Fruit fly (Drosophila melanogaster) whole organism, embryonic: ENCODE data around the gene CG14071.

Experiments used
- Bdp1 ChIP-seq: fragments of 200-800 bp; sonication (Bioruptor generic); optimal IDR thresholded peaks from 3 replicates; lab custom pipeline; 2016; ENCODE audit warnings: missing biosample characterization, missing genetic modification characterization
- C15 ChIP-seq: fragments of 200-800 bp; sonication (Bioruptor generic); IDR thresholded peaks from 3 replicates; pipeline ENCODE4 v1.3.6; 2022; ENCODE audit warnings: missing biosample characterization, missing genetic modification characterization
- CG10565 ChIP-seq: fragments of 200-800 bp; sonication (Bioruptor generic); optimal IDR thresholded peaks from 3 replicates; lab custom pipeline; 2016; ENCODE audit warnings: missing biosample characterization, mild to moderate bottlenecking, missing genetic modification characterization
- CG11504 ChIP-seq: fragments of 200-800 bp; sonication (Bioruptor generic); optimal IDR thresholded peaks from 3 replicates; lab custom pipeline; 2019; ENCODE audit warnings: missing biosample characterization, mild to moderate bottlenecking, missing genetic modification characterization, moderate library complexity
- CG11695 ChIP-seq: fragments of 200-800 bp; sonication (Bioruptor generic); IDR thresholded peaks from 3 replicates; pipeline ENCODE4 v1.3.6; 2022; ENCODE audit warnings: missing biosample characterization, missing genetic modification characterization
- CG13123 ChIP-seq: fragments of 200-800 bp; sonication (Bioruptor generic); optimal IDR thresholded peaks from 2 replicates; lab custom pipeline; 2016; ENCODE audit warnings: missing biosample characterization, missing genetic modification characterization
- CG14050 ChIP-seq: fragments of 200-800 bp; sonication (Bioruptor generic); IDR thresholded peaks from 3 replicates; pipeline ENCODE4 v1.3.6; 2022; ENCODE audit warnings: missing biosample characterization, missing genetic modification characterization
- CG15073 ChIP-seq: fragments of 200-800 bp; sonication (Bioruptor generic); optimal IDR thresholded peaks from 2 replicates; lab custom pipeline; 2016; ENCODE audit warnings: missing biosample characterization, missing genetic modification characterization
- CG15696 ChIP-seq: fragments of 200-800 bp; sonication (Bioruptor generic); optimal IDR thresholded peaks from 2 replicates; lab custom pipeline; 2019; ENCODE audit warnings: missing biosample characterization, mild to moderate bottlenecking, missing genetic modification characterization, moderate library complexity
- CG1602 ChIP-seq: fragments of 200-800 bp; sonication (Bioruptor generic); optimal IDR thresholded peaks from 3 replicates; lab custom pipeline; 2016; ENCODE audit warnings: missing biosample characterization, missing genetic modification characterization
- CG1832 ChIP-seq: fragments of 200-800 bp; sonication (Bioruptor generic); optimal IDR thresholded peaks from 2 replicates; lab custom pipeline; 2017; ENCODE audit warnings: missing biosample characterization, mild to moderate bottlenecking, missing genetic modification characterization, inconsistent platforms
- CG2678 ChIP-seq: fragments of 200-800 bp; sonication (Bioruptor generic); optimal IDR thresholded peaks from 3 replicates; lab custom pipeline; 2019; ENCODE audit warnings: missing biosample characterization, mild to moderate bottlenecking, missing genetic modification characterization, moderate library complexity
- CG42726 ChIP-seq: fragments of 200-800 bp; sonication (Bioruptor generic); IDR thresholded peaks from 2 replicates; pipeline ENCODE4 v1.3.6; 2022; ENCODE audit warnings: missing biosample characterization, missing genetic modification characterization; ENCODE audit not compliant: partially characterized antibody
- CG4730 ChIP-seq: fragments of 200-800 bp; sonication (Bioruptor generic); IDR thresholded peaks from 2 replicates; pipeline ENCODE4 v1.3.6; 2022; ENCODE audit warnings: missing biosample characterization, missing genetic modification characterization
- CG6254 ChIP-seq: fragments of 200-800 bp; sonication (Bioruptor generic); optimal IDR thresholded peaks from 3 replicates; lab custom pipeline; 2017; ENCODE audit warnings: mild to moderate bottlenecking, missing biosample characterization, missing genetic modification reagents, missing genetic modification characterization
- CG8359 ChIP-seq: fragments of 200-800 bp; sonication (Bioruptor generic); optimal IDR thresholded peaks from 2 replicates; lab custom pipeline; 2017; ENCODE audit warnings: missing biosample characterization, mild to moderate bottlenecking, missing genetic modification characterization, borderline replicate concordance
- Deaf1 ChIP-seq: fragments of 200-800 bp; optimal IDR thresholded peaks from 3 replicates; lab custom pipeline; 2019; ENCODE audit warnings: missing biosample characterization, mild to moderate bottlenecking, missing genetic modification characterization, moderate library complexity
- Dip3 ChIP-seq: fragments of 200-800 bp; sonication (Bioruptor generic); optimal IDR thresholded peaks from 3 replicates; lab custom pipeline; 2016; ENCODE audit warnings: missing biosample characterization, missing genetic modification characterization
- Fer1 ChIP-seq: fragments of 200-800 bp; sonication (Bioruptor generic); optimal IDR thresholded peaks from 2 replicates; lab custom pipeline; 2017; ENCODE audit warnings: missing biosample characterization, mild to moderate bottlenecking, missing genetic modification characterization
- H2.0 ChIP-seq: fragments of 200-800 bp; sonication (Bioruptor generic); IDR thresholded peaks from 2 replicates; pipeline ENCODE4 v1.3.6; 2022; ENCODE audit warnings: missing biosample characterization, missing genetic modification characterization
- Hr3 ChIP-seq: fragments of 200-800 bp; sonication (Bioruptor generic); optimal IDR thresholded peaks from 3 replicates; lab custom pipeline; 2016; ENCODE audit warnings: missing biosample characterization, missing genetic modification characterization
- Hr78 ChIP-seq, 2 experiments: fragments of 200-800 bp in 1 of 2; fragments of >200 bp in 1 of 2; sonication (Bioruptor generic) in 1 of 2; optimal IDR thresholded peaks; 2 replicates each; lab custom pipeline; 2017 to 2019; ENCODE audit warnings: missing biosample characterization in 2 of 2, missing genetic modification characterization in 2 of 2, mild to moderate bottlenecking in 1 of 2, moderate library complexity in 1 of 2
- Med ChIP-seq: fragments of 200-800 bp; sonication (Bioruptor generic); peaks from one replicate; lab custom pipeline; 2016; ENCODE audit warnings: missing biosample characterization, missing genetic modification characterization, mild to moderate bottlenecking, inconsistent platforms, moderate library complexity
- Mrtf ChIP-seq: fragments of 200-800 bp; sonication (Bioruptor generic); IDR thresholded peaks from 3 replicates; pipeline ENCODE4 v1.3.6; 2022; ENCODE audit warnings: missing biosample characterization, missing genetic modification characterization
- Oli ChIP-seq: fragments of 200-800 bp; sonication (Bioruptor generic); optimal IDR thresholded peaks from 2 replicates; lab custom pipeline; 2018; ENCODE audit warnings: missing biosample characterization, mild to moderate bottlenecking, missing genetic modification characterization, moderate library complexity
- Xbp1 ChIP-seq: fragments of 200-800 bp; sonication (Bioruptor generic); optimal IDR thresholded peaks from 3 replicates; lab custom pipeline; 2016; ENCODE audit warnings: missing biosample characterization, mild to moderate bottlenecking, missing genetic modification characterization
- az2 ChIP-seq: fragments of 200-800 bp; sonication (Bioruptor generic); optimal IDR thresholded peaks from 3 replicates; lab custom pipeline; 2016; ENCODE audit warnings: missing biosample characterization, missing genetic modification characterization
- cad ChIP-seq: fragments of >200 bp; optimal IDR thresholded peaks from 2 replicates; lab custom pipeline; 2017; ENCODE audit warnings: missing biosample characterization, missing genetic modification characterization
- caup ChIP-seq: fragments of 200-800 bp; sonication (Bioruptor generic); optimal IDR thresholded peaks from 3 replicates; lab custom pipeline; 2017; ENCODE audit warnings: missing biosample characterization, mild to moderate bottlenecking, missing genetic modification characterization, moderate library complexity; ENCODE audit not compliant: severe bottlenecking
- gsb ChIP-seq: fragments of 200-800 bp; sonication (Bioruptor generic); IDR thresholded peaks from 2 replicates; pipeline ENCODE4 v1.3.6; 2022; ENCODE audit warnings: missing biosample characterization, missing genetic modification characterization
- her ChIP-seq: fragments of 200-800 bp; sonication (Bioruptor generic); optimal IDR thresholded peaks from 2 replicates; lab custom pipeline; 2016; ENCODE audit warnings: missing biosample characterization, missing genetic modification characterization
- ind ChIP-seq: fragments of 200-800 bp; sonication (Bioruptor generic); optimal IDR thresholded peaks from 3 replicates; lab custom pipeline; 2016; ENCODE audit warnings: missing biosample characterization, missing genetic modification characterization
- knrl ChIP-seq: fragments of 200-800 bp; sonication (Bioruptor generic); IDR thresholded peaks from 3 replicates; pipeline ENCODE4 v1.3.6; 2022; ENCODE audit warnings: missing biosample characterization, missing genetic modification characterization; ENCODE audit not compliant: partially characterized antibody
- lab ChIP-seq: fragments of 200-800 bp; sonication (Bioruptor generic); optimal IDR thresholded peaks from 3 replicates; lab custom pipeline; 2017; ENCODE audit warnings: missing biosample characterization, missing genetic modification characterization, mild to moderate bottlenecking, moderate library complexity, missing genetic modification reagents
- lilli ChIP-seq: fragments of 200-800 bp; sonication (Bioruptor generic); optimal IDR thresholded peaks from 3 replicates; lab custom pipeline; 2016; ENCODE audit warnings: missing biosample characterization, missing genetic modification characterization
- mam ChIP-seq: fragments of 200-800 bp; sonication (Bioruptor generic); optimal IDR thresholded peaks from 3 replicates; lab custom pipeline; 2016; ENCODE audit warnings: missing biosample characterization, missing genetic modification characterization
- mld ChIP-seq: fragments of 200-800 bp; sonication (Bioruptor generic); IDR thresholded peaks from 3 replicates; pipeline ENCODE4 v1.3.6; 2022; ENCODE audit warnings: missing biosample characterization, missing genetic modification characterization; ENCODE audit not compliant: partially characterized antibody
- nau ChIP-seq: fragments of 200-800 bp; sonication (Bioruptor generic); optimal IDR thresholded peaks from 3 replicates; lab custom pipeline; 2017; ENCODE audit warnings: missing biosample characterization, mild to moderate bottlenecking, missing genetic modification characterization, missing genetic modification reagents
- oc ChIP-seq: fragments of 200-800 bp; sonication (Bioruptor generic); optimal IDR thresholded peaks from 2 replicates; lab custom pipeline; 2018; ENCODE audit warnings: missing biosample characterization, mild to moderate bottlenecking, missing genetic modification characterization, moderate library complexity
- pan ChIP-seq, 4 experiments: fragments of >200 bp in 3 of 4; fragments of 200-800 bp in 1 of 4; sonication (Bioruptor generic) in 1 of 4; optimal IDR thresholded peaks in 3 of 4; IDR thresholded peaks in 1 of 4; 2 replicates each; pipeline versions ENCODE4 v1.3.6 to Lab custom; 2017 to 2022; ENCODE audit warnings: missing biosample characterization in 2 of 4, missing genetic modification characterization in 2 of 4, mixed read lengths in 1 of 4
- pita ChIP-seq: fragments of 200-800 bp; sonication (Bioruptor generic); optimal IDR thresholded peaks from 2 replicates; lab custom pipeline; 2017; ENCODE audit warnings: missing biosample characterization, mild to moderate bottlenecking, missing genetic modification characterization
- pnt ChIP-seq: fragments of 200-800 bp; sonication (Bioruptor generic); optimal IDR thresholded peaks from 3 replicates; lab custom pipeline; 2016; ENCODE audit warnings: missing biosample characterization, missing genetic modification characterization
- sens-2 ChIP-seq: fragments of 200-800 bp; sonication (Bioruptor generic); IDR thresholded peaks from 2 replicates; pipeline ENCODE4 v1.3.6; 2022; ENCODE audit warnings: missing biosample characterization, missing genetic modification characterization
- sob ChIP-seq: fragments of 200-800 bp; sonication (Bioruptor generic); IDR thresholded peaks from 2 replicates; pipeline ENCODE4 v1.3.6; 2022; ENCODE audit warnings: missing biosample characterization, missing genetic modification characterization
- unpg ChIP-seq: fragments of 200-800 bp; sonication (Bioruptor generic); optimal IDR thresholded peaks from 3 replicates; lab custom pipeline; 2018; ENCODE audit warnings: missing biosample characterization, mild to moderate bottlenecking, missing genetic modification characterization, moderate library complexity
- zen2 ChIP-seq: fragments of 200-800 bp; sonication (Bioruptor generic); IDR thresholded peaks from 3 replicates; pipeline ENCODE4 v1.3.6; 2022; ENCODE audit warnings: missing biosample characterization, missing genetic modification characterization; ENCODE audit not compliant: partially characterized antibody
- zfh2 ChIP-seq: fragments of 200-800 bp; sonication (Bioruptor generic); optimal IDR thresholded peaks from 2 replicates; lab custom pipeline; 2016; ENCODE audit warnings: missing biosample characterization, missing genetic modification characterization

Gene CG14071

DNA sequence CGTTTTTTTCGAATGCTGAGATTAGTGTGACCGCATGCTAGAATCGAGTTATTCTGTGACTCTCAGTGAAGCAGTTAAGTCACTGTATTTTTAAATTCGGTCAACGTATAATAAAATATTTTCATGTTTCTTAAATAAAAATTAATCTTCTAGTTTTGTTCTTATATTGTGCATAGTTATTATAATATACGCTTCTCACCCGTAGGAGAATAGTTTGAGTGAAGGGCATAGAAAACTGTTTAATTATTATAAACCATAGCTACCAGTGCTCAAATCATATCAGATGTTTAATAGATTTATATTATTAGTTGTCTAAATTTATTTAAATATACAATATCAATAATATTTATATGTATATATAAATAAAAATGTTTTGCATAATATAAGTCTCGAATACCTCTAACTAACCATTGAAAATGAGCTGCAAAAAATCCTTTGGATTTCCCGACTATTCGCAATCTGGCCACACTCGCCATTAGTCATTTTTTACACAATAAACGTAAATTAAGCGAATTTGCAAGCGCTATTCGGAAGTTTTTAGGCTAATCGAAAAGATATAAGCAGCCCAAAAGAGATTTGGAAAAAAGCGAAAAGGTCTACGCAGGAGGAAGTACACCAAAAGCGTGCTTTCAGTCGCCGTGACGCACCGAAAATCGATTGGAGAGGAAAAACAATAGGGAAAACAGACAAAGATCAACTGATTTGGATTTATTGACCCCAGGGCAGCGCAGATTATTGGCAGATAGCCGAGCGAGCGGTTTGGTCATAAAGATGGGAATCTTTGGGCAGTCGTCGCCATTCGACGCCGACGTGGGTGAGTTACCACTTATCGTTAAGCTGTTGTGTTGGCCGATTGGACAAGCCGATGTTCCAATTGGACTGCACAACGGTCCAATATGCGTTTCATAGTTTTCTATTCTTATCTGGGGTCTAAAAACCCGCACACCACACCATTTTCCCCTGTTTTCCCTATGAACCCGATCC, 30.4 kb downstream of the CG14071 start, which contains the start of the genes aurB and Stam (continued):
- TF ChIP-seq Dip3 (GFP tag; lab: Kevin White, UChicago) (no peak), CG11695 (GFP tag; lab: Robert Waterston, UW) (peak; percentile 8; the same call in 1 of the 3 replicates), mld (GFP tag; lab: Robert Waterston, UW) (no peak), zen2 (GFP tag; lab: Robert Waterston, UW) (no peak), knrl (GFP tag; lab: Robert Waterston, UW) (no peak), sens-2 (GFP tag; lab: Robert Waterston, UW) (no peak), CG13123 (no peak), Hr3 (GFP tag; lab: Kevin White, UChicago) (peak; percentile 53), CG15073 (no peak), CG14050 (no peak), pita (no peak), C15 (GFP tag; lab: Robert Waterston, UW) (no peak), CG15696 (peak; percentile 64), CG10565 (GFP tag; lab: Kevin White, UChicago) (no peak), Deaf1 (tag; lab: Kevin White, UChicago) (peak; percentile 10), nau (GFP tag; lab: Kevin White, UChicago) (no peak), gsb (GFP tag; lab: Robert Waterston, UW) (no peak), oc (tag; lab: Kevin White, UChicago) (peak; percentile 42), Bdp1 (GFP tag; lab: Kevin White, UChicago) (no peak), sob (GFP tag; lab: Robert Waterston, UW) (no peak), Fer1 (peak; percentile 16), Hr78 (GFP tag; optimal IDR thresholded peaks at IDR 0.05; lab: Kevin White, UChicago) (no peak), az2 (GFP tag; lab: Kevin White, UChicago) (peak; percentile 12), CG42726 (GFP tag; lab: Robert Waterston, UW) (no peak), Mrtf (no peak), lab (GFP tag; lab: Kevin White, UChicago) (peak; percentile 62), ind (peak; percentile 15), CG1602 (peak; percentile 46), CG11504 (tag; lab: Kevin White, UChicago) (peak; percentile 73), Xbp1 (GFP tag; lab: Kevin White, UChicago) (peak; percentile 55), pan (optimal IDR thresholded peaks at IDR 0.05; lab: Kevin White, UChicago) (no peak), pan (GFP tag; optimal IDR thresholded peaks at IDR 0.05 in 1 of 2, IDR thresholded peaks at IDR 0.05 in 1 of 2) (peak in 1 of 2 experiments; percentile 37), zfh2 (GFP tag; lab: Kevin White, UChicago) (no peak), mam (GFP tag; lab: Kevin White, UChicago) (no peak), pnt (GFP tag; lab: Kevin White, UChicago) (no peak), Med (GFP tag; lab: Kevin White, UChicago) (peak; percentile 3), lilli (GFP tag; lab: Kevin White, UChicago) (no peak), CG4730 (no peak), CG2678 (tag; lab: Kevin White, UChicago) (peak; percentile 72), Oli (tag; lab: Kevin White, UChicago) (peak; percentile 61), unpg (GFP tag; lab: Kevin White, UChicago) (peak; percentile 67), CG6254 (peak; percentile 18), cad (GFP tag; lab: Kevin White, UChicago) (no peak), her (GFP tag; lab: Kevin White, UChicago) (no peak), caup (GFP tag; lab: Kevin White, UChicago) (peak; percentile 13), H2.0 (GFP tag; lab: Robert Waterston, UW) (no peak), CG8359 (GFP tag; lab: Kevin White, UChicago) (no peak), CG1832 (GFP tag; lab: Kevin White, UChicago) (no peak)
